Worm (Caenorhabditis elegans) whole organism, L1 larva: ENCODE results near the gene T02H6.7.

Experiments used
- C04F5.9 ChIP-seq: sonication (generic microtip); optimal IDR thresholded peaks from 2 replicates; lab custom pipeline; 2016; ENCODE audit warnings: missing genetic modification characterization, missing compliant biosample characterization
- C16A3.4 ChIP-seq: fragments of 150-350 bp; optimal IDR thresholded peaks from 2 replicates; lab custom pipeline; 2014; ENCODE audit warnings: missing biosample characterization, missing genetic modification characterization
- F16B12.6 ChIP-seq: fragments of 150-350 bp; optimal IDR thresholded peaks from 2 replicates; lab custom pipeline; 2014; ENCODE audit warnings: missing biosample characterization, missing genetic modification characterization
- aha-1 ChIP-seq: fragments of 150-350 bp; optimal IDR thresholded peaks from 2 replicates; lab custom pipeline; 2014; ENCODE audit warnings: missing biosample characterization, missing genetic modification characterization
- blmp-1 ChIP-seq: fragments of 150-350 bp; optimal IDR thresholded peaks from 2 replicates; lab custom pipeline; 2014; ENCODE audit warnings: missing biosample characterization, missing genetic modification characterization
- ceh-63 ChIP-seq: fragments of 200-800 bp; sonication (Bioruptor generic); optimal IDR thresholded peaks from 2 replicates; lab custom pipeline; 2018; ENCODE audit warnings: mild to moderate bottlenecking, missing genetic modification characterization, missing compliant biosample characterization
- ceh-8 ChIP-seq: fragments of 200-800 bp; sonication (Bioruptor generic); optimal IDR thresholded peaks from 2 replicates; lab custom pipeline; 2018; ENCODE audit warnings: mild to moderate bottlenecking, missing genetic modification characterization, moderate library complexity, missing compliant biosample characterization
- ceh-88 ChIP-seq: fragments of 200-800 bp; sonication (Bioruptor generic); IDR thresholded peaks from 2 replicates; pipeline ENCODE4 v1.3.6; 2022; ENCODE audit warnings: missing genetic modification characterization, missing compliant biosample characterization
- ceh-90 ChIP-seq: sonication (generic microtip); optimal IDR thresholded peaks from 2 replicates; lab custom pipeline; 2016; ENCODE audit warnings: missing genetic modification characterization, missing compliant biosample characterization
- ces-1 ChIP-seq: fragments of 150-350 bp; optimal IDR thresholded peaks from 2 replicates; lab custom pipeline; 2014; ENCODE audit warnings: missing biosample characterization, missing genetic modification reagents, missing genetic modification characterization
- dpl-1 ChIP-seq, 3 experiments: fragments of 150-350 bp in 2 of 3; sonication (generic microtip) in 1 of 3; optimal IDR thresholded peaks; 2 replicates each; lab custom pipeline; 2014 to 2017; ENCODE audit warnings: missing biosample characterization in 3 of 3, missing genetic modification characterization in 3 of 3, missing genetic modification reagents in 3 of 3
- efl-1 ChIP-seq, 4 experiments: fragments of 150-350 bp; optimal IDR thresholded peaks in 3 of 4; peaks in 1 of 4; 1 replicate in 1 of 4; 2 replicates in 3 of 4; lab custom pipeline; 2014; ENCODE audit warnings: missing biosample characterization in 2 of 4, missing genetic modification characterization in 2 of 4, missing genetic modification reagents in 2 of 4
- elt-3 ChIP-seq, 6 experiments: fragments of 150-350 bp in 1 of 6; sonication (generic microtip); optimal IDR thresholded peaks; 2 replicates each; lab custom pipeline; 2017 to 2018; ENCODE audit warnings: missing biosample characterization in 6 of 6, missing genetic modification characterization in 6 of 6, inconsistent platforms in 1 of 6
- grh-1 ChIP-seq: fragments of 200-800 bp; sonication (Bioruptor generic); IDR thresholded peaks from 2 replicates; pipeline ENCODE4 v1.3.6; 2022; ENCODE audit warnings: missing genetic modification reagents, missing genetic modification characterization, missing compliant biosample characterization
- hlh-4 ChIP-seq: sonication (generic microtip); optimal IDR thresholded peaks from 2 replicates; lab custom pipeline; 2016; ENCODE audit warnings: mild to moderate bottlenecking, missing genetic modification characterization, missing compliant biosample characterization
- hpl-2 ChIP-seq: fragments of 150-350 bp; optimal IDR thresholded peaks from 2 replicates; lab custom pipeline; 2014; ENCODE audit warnings: missing biosample characterization, missing genetic modification reagents, missing genetic modification characterization
- isw-1 ChIP-seq: fragments of 200-800 bp; sonication (Bioruptor generic); IDR thresholded peaks from 2 replicates; pipeline ENCODE4 v1.3.6; 2022; ENCODE audit warnings: missing genetic modification characterization, missing compliant biosample characterization
- lin-13 ChIP-seq: fragments of 150-350 bp; optimal IDR thresholded peaks from 2 replicates; lab custom pipeline; 2014; ENCODE audit warnings: missing biosample characterization, missing genetic modification reagents, missing genetic modification characterization
- lin-14 ChIP-seq: fragments of 200-800 bp; sonication (Bioruptor generic); optimal IDR thresholded peaks from 2 replicates; lab custom pipeline; 2018; ENCODE audit warnings: mild to moderate bottlenecking, missing genetic modification characterization, moderate library complexity, missing compliant biosample characterization
- lin-15B ChIP-seq: fragments of 150-350 bp; sonication (generic microtip); optimal IDR thresholded peaks from 3 replicates; lab custom pipeline; 2014; ENCODE audit warnings: missing biosample characterization, missing genetic modification characterization
- lin-35 ChIP-seq, 2 experiments: fragments of 150-350 bp; optimal IDR thresholded peaks; 2 replicates each; lab custom pipeline; 2014; ENCODE audit warnings: missing biosample characterization in 2 of 2, missing genetic modification characterization in 2 of 2, missing genetic modification reagents in 2 of 2
- mef-2 ChIP-seq: fragments of 150-350 bp; optimal IDR thresholded peaks from 2 replicates; lab custom pipeline; 2014; ENCODE audit warnings: missing biosample characterization, missing genetic modification characterization
- mep-1 ChIP-seq: fragments of 150-350 bp; optimal IDR thresholded peaks from 2 replicates; lab custom pipeline; 2014; ENCODE audit warnings: missing biosample characterization, missing genetic modification characterization
- nhr-11 ChIP-seq: fragments of 150-350 bp; optimal IDR thresholded peaks from 2 replicates; lab custom pipeline; 2014; ENCODE audit warnings: missing biosample characterization, missing genetic modification characterization
- nhr-12 ChIP-seq: sonication (generic microtip); optimal IDR thresholded peaks from 2 replicates; lab custom pipeline; 2017; ENCODE audit warnings: missing biosample characterization, missing genetic modification characterization
- nhr-19 ChIP-seq: fragments of 200-800 bp; sonication (Bioruptor generic); conservative IDR thresholded peaks from 2 replicates; pipeline ENCODE4 v1.3.6; 2022; ENCODE audit warnings: missing genetic modification characterization, missing compliant biosample characterization
- nhr-237 ChIP-seq: fragments of 150-350 bp; optimal IDR thresholded peaks from 2 replicates; lab custom pipeline; 2014; ENCODE audit warnings: missing biosample characterization, missing genetic modification characterization
- nhr-76 ChIP-seq: sonication (generic microtip); optimal IDR thresholded peaks from 2 replicates; lab custom pipeline; 2017; ENCODE audit warnings: missing biosample characterization, missing genetic modification characterization
- nhr-77 ChIP-seq: fragments of 150-350 bp; optimal IDR thresholded peaks from 2 replicates; lab custom pipeline; 2014; ENCODE audit warnings: missing biosample characterization, missing genetic modification characterization
- nhr-84 ChIP-seq: sonication (generic microtip); optimal IDR thresholded peaks from 2 replicates; lab custom pipeline; 2017; ENCODE audit warnings: missing biosample characterization, missing genetic modification characterization
- nhr-85 ChIP-seq: sonication (generic microtip); peaks from one replicate; lab custom pipeline; 2016; ENCODE audit warnings: missing genetic modification characterization, inconsistent platforms, missing compliant biosample characterization
- nhr-90 ChIP-seq: sonication (generic microtip); optimal IDR thresholded peaks from 2 replicates; lab custom pipeline; 2016; ENCODE audit warnings: mild to moderate bottlenecking, missing genetic modification characterization, missing compliant biosample characterization; ENCODE audit not compliant: poor library complexity
- pax-3 ChIP-seq: fragments of 200-800 bp; sonication (Bioruptor generic); optimal IDR thresholded peaks from 2 replicates; lab custom pipeline; 2018; ENCODE audit warnings: mild to moderate bottlenecking, missing genetic modification characterization, moderate library complexity, missing compliant biosample characterization
- pqm-1 ChIP-seq: sonication (generic microtip); optimal IDR thresholded peaks from 3 replicates; lab custom pipeline; 2017; ENCODE audit warnings: missing biosample characterization, missing genetic modification characterization
- rnt-1 ChIP-seq: sonication (generic microtip); optimal IDR thresholded peaks from 2 replicates; lab custom pipeline; 2016; ENCODE audit warnings: mild to moderate bottlenecking, missing genetic modification characterization, moderate library complexity, missing compliant biosample characterization
- skn-1 ChIP-seq: fragments of 150-350 bp; optimal IDR thresholded peaks from 2 replicates; lab custom pipeline; 2014; ENCODE audit warnings: missing biosample characterization, missing genetic modification characterization
- snpc-4 ChIP-seq: fragments of 150-350 bp; optimal IDR thresholded peaks from 2 replicates; lab custom pipeline; 2014; ENCODE audit warnings: missing biosample characterization, missing genetic modification characterization
- snu-23 ChIP-seq: sonication (generic microtip); optimal IDR thresholded peaks from 2 replicates; lab custom pipeline; 2016; ENCODE audit warnings: missing genetic modification characterization, missing compliant biosample characterization
- sox-4 ChIP-seq: sonication (generic microtip); optimal IDR thresholded peaks from 2 replicates; lab custom pipeline; 2016; ENCODE audit warnings: missing genetic modification characterization, missing compliant biosample characterization
- sptf-1 ChIP-seq: fragments of 150-350 bp; optimal IDR thresholded peaks from 2 replicates; lab custom pipeline; 2014; ENCODE audit warnings: missing biosample characterization, missing genetic modification characterization
- sup-37 ChIP-seq: fragments of 200-800 bp; sonication (Bioruptor generic); optimal IDR thresholded peaks from 2 replicates; lab custom pipeline; 2018; ENCODE audit warnings: mild to moderate bottlenecking, missing genetic modification characterization, missing compliant biosample characterization
- swsn-7 ChIP-seq: sonication (generic microtip); optimal IDR thresholded peaks from 2 replicates; lab custom pipeline; 2016; ENCODE audit warnings: missing genetic modification characterization, missing compliant biosample characterization
- tbx-2 ChIP-seq: sonication (generic microtip); optimal IDR thresholded peaks from 2 replicates; lab custom pipeline; 2016; ENCODE audit warnings: missing genetic modification characterization, missing compliant biosample characterization
- unc-30 ChIP-seq: sonication (generic microtip); optimal IDR thresholded peaks from 2 replicates; lab custom pipeline; 2017; ENCODE audit warnings: missing biosample characterization, missing genetic modification characterization
- unc-62 ChIP-seq: fragments of 150-350 bp; optimal IDR thresholded peaks from 2 replicates; lab custom pipeline; 2014; ENCODE audit warnings: missing biosample characterization, missing genetic modification reagents, missing genetic modification characterization
- unc-86 ChIP-seq: sonication (generic microtip); optimal IDR thresholded peaks from 2 replicates; lab custom pipeline; 2016; ENCODE audit warnings: missing genetic modification characterization, missing compliant biosample characterization
- vab-15 ChIP-seq: sonication (generic microtip); optimal IDR thresholded peaks from 2 replicates; lab custom pipeline; 2017; ENCODE audit warnings: missing genotype, mild to moderate bottlenecking, missing genetic modification characterization, missing compliant biosample characterization
- xbp-1 ChIP-seq: sonication (generic microtip); optimal IDR thresholded peaks from 2 replicates; lab custom pipeline; 2016; ENCODE audit warnings: missing genetic modification characterization, missing compliant biosample characterization
- zag-1 ChIP-seq: fragments of 150-350 bp; optimal IDR thresholded peaks from 2 replicates; lab custom pipeline; 2014; ENCODE audit warnings: missing biosample characterization, missing genetic modification characterization
- ztf-11 ChIP-seq, 2 experiments: sonication (generic microtip); optimal IDR thresholded peaks; 2 replicates each; lab custom pipeline; 2016 to 2017; ENCODE audit warnings: missing genetic modification characterization in 2 of 2, missing biosample characterization in 1 of 2, missing compliant biosample characterization in 1 of 2

T02H6.7 gene

DNA sequence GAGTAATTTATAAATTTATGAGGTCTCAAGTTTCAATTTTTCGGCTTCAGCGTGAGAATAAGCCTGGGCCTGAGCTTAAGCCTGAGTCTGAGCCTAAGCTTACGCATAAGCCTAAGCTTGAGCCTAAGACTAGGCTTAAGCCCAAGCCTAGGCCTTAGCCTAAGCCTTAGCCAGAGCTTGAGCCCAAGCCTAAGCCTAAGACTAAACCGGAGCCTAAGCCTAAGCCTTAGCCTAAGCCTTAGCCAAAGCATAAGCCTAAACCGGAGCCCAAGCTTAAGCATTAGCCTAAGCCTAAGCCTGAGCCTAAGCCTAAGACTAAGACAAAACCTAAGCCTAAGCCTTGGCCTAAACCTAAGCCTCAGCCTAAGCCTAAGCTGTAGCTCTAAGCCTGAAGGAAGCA, 38.7 kb upstream of the T02H6.7 start:
- TF ChIP-seq pax-3 (tag; lab: Kevin White, UChicago) (no peak), nhr-76 (tag; lab: Kevin White, UChicago) (no peak), snu-23 (no peak), blmp-1 (tag; lab: Kevin White, UChicago) (no peak), snpc-4 (tag; lab: Kevin White, UChicago) (no peak), pqm-1 (tag; lab: Kevin White, UChicago) (no peak)
- TF ChIP-seq, all 84 proteins: peak for 0

DNA sequence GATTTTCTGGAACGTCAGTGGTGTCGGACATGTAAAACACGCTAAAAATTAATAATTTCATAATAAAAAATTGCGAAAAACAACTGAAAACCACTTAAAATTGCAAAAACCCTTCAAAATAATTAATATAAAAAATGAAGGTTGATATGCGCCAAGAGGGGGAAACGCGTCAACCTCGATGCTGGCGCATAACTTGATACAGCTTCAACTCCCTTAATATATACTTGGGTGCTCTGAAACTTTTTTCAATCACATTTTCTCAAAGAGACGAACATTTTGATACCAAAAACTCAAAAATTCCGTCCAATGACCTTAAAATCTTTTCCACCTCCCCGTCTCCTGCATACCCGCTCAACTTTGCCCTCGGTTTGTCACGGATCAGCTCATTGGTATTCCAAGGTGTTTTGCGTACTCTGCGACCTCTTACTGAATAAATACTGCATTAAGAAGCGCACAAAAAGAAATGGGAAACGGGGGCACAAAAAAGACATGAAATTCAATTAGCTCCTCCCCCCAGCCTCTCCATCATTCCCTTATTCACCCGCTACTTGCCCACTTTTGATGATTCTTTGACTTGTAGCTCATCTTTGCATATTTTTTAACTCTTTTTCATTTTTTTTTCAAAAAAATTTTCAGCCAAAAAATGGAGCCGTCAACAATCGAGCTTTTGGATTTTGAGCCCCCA, 32.0 kb upstream of the T02H6.7 start, which contains the start of the genes K07E8.7 and frpr-14:
K07E8.7 (minus strand) TSS at position 47 of the 685 bp plus-strand sequence.
frpr-14 (plus strand) TSS at position 635 of the 685 bp plus-strand sequence.
- TF ChIP-seq unc-86 (tag; lab: Kevin White, UChicago) (peak; percentile 6), nhr-237 (tag; lab: Kevin White, UChicago) (no peak), hpl-2 (GFP tag; lab: Kevin White, UChicago) (no peak), xbp-1 (peak; percentile 28), lin-14 (peak; percentile 38), ceh-8 (GFP tag; lab: Kevin White, UChicago) (no peak), ceh-63 (GFP tag; lab: Kevin White, UChicago) (no peak), sptf-1 (no peak), unc-30 (tag; lab: Kevin White, UChicago) (no peak), C16A3.4 (tag; lab: Kevin White, UChicago) (no peak), snpc-4 (tag; lab: Kevin White, UChicago) (no peak), ceh-88 (GFP tag; lab: Robert Waterston, UW) (no peak), lin-35 (GFP tag; optimal IDR thresholded peaks at IDR 0.05; lab: Kevin White, UChicago) (peak; percentile 52 to 64), sup-37 (GFP tag; lab: Kevin White, UChicago) (no peak), sox-4 (tag; lab: Kevin White, UChicago) (no peak), dpl-1 (GFP tag; optimal IDR thresholded peaks at IDR 0.05; lab: Kevin White, UChicago) (peak in 2 of 3 experiments; percentile 37 to 47), grh-1 (GFP tag; lab: Robert Waterston, UW) (peak; percentile 28; the same call in 1 of the 2 replicates), hlh-4 (tag; lab: Kevin White, UChicago) (no peak), mef-2 (tag; lab: Kevin White, UChicago) (no peak), rnt-1 (no peak), tbx-2 (tag; lab: Kevin White, UChicago) (peak; percentile 4), zag-1 (tag; lab: Kevin White, UChicago) (no peak), swsn-7 (tag; lab: Kevin White, UChicago) (peak; percentile 29), nhr-77 (tag; lab: Kevin White, UChicago) (no peak), nhr-11 (no peak), lin-15B (tag; lab: Kevin White, UChicago) (no peak), efl-1 (optimal IDR thresholded peaks at IDR 0.05; lab: Kevin White, UChicago) (peak; percentile 30 to 35), efl-1 (GFP tag; optimal IDR thresholded peaks at IDR 0.05 in 1 of 2; lab: Kevin White, UChicago) (peak; percentile 50 to 90), nhr-19 (no peak), skn-1 (peak; percentile 5), ztf-11 (tag; optimal IDR thresholded peaks at IDR 0.05; lab: Kevin White, UChicago) (no peak), lin-13 (GFP tag; lab: Kevin White, UChicago) (no peak), unc-62 (GFP tag; lab: Kevin White, UChicago) (no peak), C04F5.9 (tag; lab: Kevin White, UChicago) (no peak), vab-15 (tag; lab: Kevin White, UChicago) (no peak), F16B12.6 (tag; lab: Kevin White, UChicago) (no peak), pqm-1 (tag; lab: Kevin White, UChicago) (no peak), nhr-84 (tag; lab: Kevin White, UChicago) (no peak), nhr-85 (tag; lab: Kevin White, UChicago) (peak; percentile 71), elt-3 (tag; optimal IDR thresholded peaks at IDR 0.05; lab: Kevin White, UChicago) (peak in 1 of 6 experiments; percentile 5), ces-1 (GFP tag; lab: Kevin White, UChicago) (no peak), snu-23 (no peak), aha-1 (tag; lab: Kevin White, UChicago) (no peak), nhr-90 (tag; lab: Kevin White, UChicago) (no peak), mep-1 (tag; lab: Kevin White, UChicago) (peak; percentile 26), nhr-12 (tag; lab: Kevin White, UChicago) (no peak), pax-3 (tag; lab: Kevin White, UChicago) (no peak), isw-1 (GFP tag; lab: Robert Waterston, UW) (peak; percentile 96), ceh-90 (tag; lab: Kevin White, UChicago) (no peak)
